Worm (Caenorhabditis elegans) whole organism, mixed stage, embryonic: ENCODE data around the gene T10G3.2.

Experiments used
- blmp-1 ChIP-seq: fragments of 150-350 bp; optimal IDR thresholded peaks from 2 replicates; lab custom pipeline; 2014; ENCODE audit warnings: missing biosample characterization, missing genetic modification characterization
- elt-1 ChIP-seq: sonication (generic microtip); optimal IDR thresholded peaks from 2 replicates; lab custom pipeline; 2017; ENCODE audit warnings: missing genetic modification characterization, mild to moderate bottlenecking, missing compliant biosample characterization, antibody characterized with exemption, moderate library complexity, borderline replicate concordance; ENCODE audit not compliant: insufficient read depth
- elt-3 ChIP-seq: fragments of 150-350 bp; optimal IDR thresholded peaks from 2 replicates; lab custom pipeline; 2014; ENCODE audit warnings: missing biosample characterization, missing genetic modification characterization
- lsy-2 ChIP-seq: fragments of 150-350 bp; optimal IDR thresholded peaks from 2 replicates; lab custom pipeline; 2014; ENCODE audit warnings: missing biosample characterization, missing genetic modification characterization
- snpc-4 ChIP-seq: fragments of 150-350 bp; optimal IDR thresholded peaks from 2 replicates; lab custom pipeline; 2014; ENCODE audit warnings: missing biosample characterization, missing genetic modification characterization
- tbx-8 ChIP-seq: fragments of 200-800 bp; sonication (Bioruptor generic); optimal IDR thresholded peaks from 2 replicates; lab custom pipeline; 2018; ENCODE audit warnings: mild to moderate bottlenecking, missing genetic modification characterization, moderate library complexity, missing compliant biosample characterization
- unc-39 ChIP-seq: fragments of 150-350 bp; optimal IDR thresholded peaks from 2 replicates; lab custom pipeline; 2014; ENCODE audit warnings: missing biosample characterization, missing genetic modification characterization
- zip-8 ChIP-seq: fragments of 150-350 bp; optimal IDR thresholded peaks from 2 replicates; lab custom pipeline; 2014; ENCODE audit warnings: missing biosample characterization, missing genetic modification characterization

- TF ChIP-seq zip-8, result no peak
- TF ChIP-seq lsy-2 (tag; lab: Kevin White, UChicago), result no peak
- TF ChIP-seq blmp-1, result no peak
- no peak for TF ChIP-seq snpc-4
- TF ChIP-seq elt-1, result no peak
- no peak for TF ChIP-seq elt-3 (tag; lab: Kevin White, UChicago)
- TF ChIP-seq tbx-8 (GFP tag; lab: Kevin White, UChicago), result no peak
- TF ChIP-seq unc-39 (tag; lab: Kevin White, UChicago), result no peak
These were observed 21.8 kb downstream of the T10G3.2 start, which contains the start of gene F25H9.2 for ce11 chrV:13457858-13458257.
